Worm (Caenorhabditis elegans) whole organism, L2 larva: ENCODE results near the gene nit-1.

Experiments
- F13H6.1 ChIP-seq: sonication (generic microtip); optimal IDR thresholded peaks from 2 replicates; lab custom pipeline; 2016; ENCODE audit warnings: missing genetic modification characterization, missing compliant biosample characterization
- R02D3.7 ChIP-seq: fragments of 150-350 bp; optimal IDR thresholded peaks from 2 replicates; lab custom pipeline; 2014; ENCODE audit warnings: missing biosample characterization, missing genetic modification characterization
- Y55F3AM.14 ChIP-seq: fragments of 200-800 bp; sonication (Bioruptor generic); optimal IDR thresholded peaks from 2 replicates; lab custom pipeline; 2018; ENCODE audit warnings: mild to moderate bottlenecking, missing genetic modification characterization, missing compliant biosample characterization
- alr-1 ChIP-seq: fragments of 150-350 bp; optimal IDR thresholded peaks from 2 replicates; lab custom pipeline; 2014; ENCODE audit warnings: missing biosample characterization, missing genetic modification characterization
- aly-2 ChIP-seq: fragments of 150-350 bp; optimal IDR thresholded peaks from 2 replicates; lab custom pipeline; 2014; ENCODE audit warnings: missing biosample characterization, missing genetic modification characterization
- ama-1 ChIP-seq: fragments of 150-350 bp; optimal IDR thresholded peaks from 2 replicates; lab custom pipeline; 2018; ENCODE audit warnings: inconsistent platforms
- blmp-1 ChIP-seq: sonication (generic microtip); optimal IDR thresholded peaks from 2 replicates; lab custom pipeline; 2017; ENCODE audit warnings: missing genetic modification characterization, mild to moderate bottlenecking, missing compliant biosample characterization, antibody characterized with exemption, moderate library complexity; ENCODE audit not compliant: insufficient read depth
- ceh-16 ChIP-seq: fragments of 150-350 bp; optimal IDR thresholded peaks from 2 replicates; lab custom pipeline; 2014; ENCODE audit warnings: missing biosample characterization, missing genetic modification characterization
- ceh-82 ChIP-seq: fragments of 150-350 bp; optimal IDR thresholded peaks from 2 replicates; lab custom pipeline; 2014; ENCODE audit warnings: missing biosample characterization, missing genetic modification characterization
- crh-2 ChIP-seq: sonication (generic microtip); optimal IDR thresholded peaks from 2 replicates; lab custom pipeline; 2017; ENCODE audit warnings: missing biosample characterization, missing genetic modification characterization
- dmd-4 ChIP-seq: sonication (generic microtip); optimal IDR thresholded peaks from 2 replicates; lab custom pipeline; 2017; ENCODE audit warnings: missing biosample characterization, missing genetic modification characterization
- egl-27 ChIP-seq: sonication (generic microtip); optimal IDR thresholded peaks from 3 replicates; lab custom pipeline; 2017; ENCODE audit warnings: missing biosample characterization, missing genetic modification reagents, missing genetic modification characterization
- elt-3 ChIP-seq: sonication (generic microtip); optimal IDR thresholded peaks from 2 replicates; lab custom pipeline; 2017; ENCODE audit warnings: missing biosample characterization, missing genetic modification characterization
- fos-1 ChIP-seq: fragments of 150-350 bp; optimal IDR thresholded peaks from 2 replicates; lab custom pipeline; 2014; ENCODE audit warnings: missing biosample characterization, missing genetic modification characterization
- lin-39 ChIP-seq: fragments of 150-350 bp; optimal IDR thresholded peaks from 2 replicates; lab custom pipeline; 2014; ENCODE audit warnings: missing biosample characterization, missing genetic modification reagents, missing genetic modification characterization
- mdl-1 ChIP-seq, 2 experiments: fragments of 150-350 bp in 1 of 2; sonication (generic microtip) in 1 of 2; optimal IDR thresholded peaks; 2 replicates each; lab custom pipeline; 2017; ENCODE audit warnings: missing biosample characterization in 2 of 2, missing genetic modification characterization in 2 of 2
- nhr-10 ChIP-seq: sonication (generic microtip); optimal IDR thresholded peaks from 2 replicates; lab custom pipeline; 2017; ENCODE audit warnings: missing biosample characterization, missing genetic modification characterization
- nhr-12 ChIP-seq: fragments of 150-350 bp; optimal IDR thresholded peaks from 2 replicates; lab custom pipeline; 2014; ENCODE audit warnings: missing biosample characterization, missing genetic modification characterization
- nhr-129 ChIP-seq: fragments of 150-350 bp; optimal IDR thresholded peaks from 2 replicates; lab custom pipeline; 2014; ENCODE audit warnings: missing biosample characterization, missing genetic modification characterization
- nhr-21 ChIP-seq: fragments of 150-350 bp; optimal IDR thresholded peaks from 2 replicates; lab custom pipeline; 2014; ENCODE audit warnings: missing biosample characterization, missing genetic modification characterization
- nhr-237 ChIP-seq: fragments of 150-350 bp; optimal IDR thresholded peaks from 2 replicates; lab custom pipeline; 2014; ENCODE audit warnings: missing biosample characterization, missing genetic modification characterization
- nhr-25 ChIP-seq: fragments of 150-350 bp; sonication (generic microtip); optimal IDR thresholded peaks from 3 replicates; lab custom pipeline; 2014; ENCODE audit warnings: missing biosample characterization, missing genetic modification characterization
- nhr-6 ChIP-seq: fragments of 150-350 bp; optimal IDR thresholded peaks from 2 replicates; lab custom pipeline; 2014; ENCODE audit warnings: missing biosample characterization, missing genetic modification characterization
- nhr-77 ChIP-seq: fragments of 150-350 bp; optimal IDR thresholded peaks from 2 replicates; lab custom pipeline; 2014; ENCODE audit warnings: missing biosample characterization, missing genetic modification characterization
- sma-3 ChIP-seq: sonication (generic microtip); optimal IDR thresholded peaks from 2 replicates; lab custom pipeline; 2016; ENCODE audit warnings: missing genetic modification reagents, missing genetic modification characterization, missing compliant biosample characterization
- sma-9 ChIP-seq, 2 experiments: fragments of 150-350 bp in 1 of 2; sonication (generic microtip) in 1 of 2; optimal IDR thresholded peaks; 2 replicates each; lab custom pipeline; 2014 to 2016; ENCODE audit warnings: missing genetic modification characterization in 2 of 2, mild to moderate bottlenecking in 1 of 2, missing biosample characterization in 1 of 2, missing compliant biosample characterization in 1 of 2, missing genetic modification reagents in 1 of 2, moderate library complexity in 1 of 2
- snpc-4 ChIP-seq: fragments of 150-350 bp; optimal IDR thresholded peaks from 2 replicates; lab custom pipeline; 2014; ENCODE audit warnings: missing biosample characterization, missing genetic modification characterization
- unc-39 ChIP-seq: fragments of 150-350 bp; optimal IDR thresholded peaks from 2 replicates; lab custom pipeline; 2014; ENCODE audit warnings: missing biosample characterization, missing genetic modification characterization
- unc-55 ChIP-seq: fragments of 150-350 bp; sonication (generic microtip); optimal IDR thresholded peaks from 3 replicates; lab custom pipeline; 2014; ENCODE audit warnings: missing biosample characterization, missing genetic modification reagents, missing genetic modification characterization
- ztf-11 ChIP-seq: sonication (generic microtip); optimal IDR thresholded peaks from 2 replicates; lab custom pipeline; 2017; ENCODE audit warnings: missing biosample characterization, missing genetic modification characterization

Gene nit-1

ce11 chrIII:3956293-3956692 lies 34.3 kb downstream of the nit-1 start, which contains the start of gene F37A8.5:
TSS of gene F37A8.5 (plus strand) at chrIII:3956624.
- TF ChIP-seq lin-39 (tag; lab: Kevin White, UChicago) = no peak
- TF ChIP-seq sma-3 (GFP tag; lab: Kevin White, UChicago) = no peak
- TF ChIP-seq dmd-4 (tag; lab: Kevin White, UChicago) = no peak
- no peak for TF ChIP-seq nhr-77 (tag; lab: Kevin White, UChicago)
- TF ChIP-seq nhr-129 (tag; lab: Kevin White, UChicago) = no peak
- TF ChIP-seq mdl-1 (tag; optimal IDR thresholded peaks at IDR 0.05; lab: Kevin White, UChicago) = no peak
- no peak for TF ChIP-seq aly-2 (tag; lab: Kevin White, UChicago)
- no peak for TF ChIP-seq F13H6.1
- no peak for TF ChIP-seq nhr-10 (tag; lab: Kevin White, UChicago)
- TF ChIP-seq egl-27 (tag; lab: Kevin White, UChicago) = no peak
- no peak for TF ChIP-seq alr-1
- TF ChIP-seq ceh-82 (tag; lab: Kevin White, UChicago) = no peak
- no peak for TF ChIP-seq elt-3 (tag; lab: Kevin White, UChicago)
- no peak for TF ChIP-seq unc-39 (tag; lab: Kevin White, UChicago)
- no peak for TF ChIP-seq R02D3.7 (tag; lab: Kevin White, UChicago)
- no peak for TF ChIP-seq ama-1 (lab: Kevin White, UChicago)
- TF ChIP-seq sma-9 (GFP tag; optimal IDR thresholded peaks at IDR 0.05; lab: Kevin White, UChicago) = no peak
- TF ChIP-seq sma-9 (tag; optimal IDR thresholded peaks at IDR 0.05; lab: Kevin White, UChicago) = no peak
- no peak for TF ChIP-seq nhr-6 (tag; lab: Kevin White, UChicago)
- TF ChIP-seq, all 48 proteins: peak for 0

- no peak for TF ChIP-seq unc-55
- peak; percentile 33 for TF ChIP-seq snpc-4
Observed at ce11 chrIII:3957119-3957739, 35.2 kb downstream of the nit-1 start.

ce11 chrIII:3957850-3958249 lies 35.8 kb downstream of the nit-1 start:
- TF ChIP-seq unc-55 (no peak), ceh-16 (tag; lab: Kevin White, UChicago) (no peak), mdl-1 (tag; optimal IDR thresholded peaks at IDR 0.05; lab: Kevin White, UChicago) (no peak), ama-1 (lab: Kevin White, UChicago) (peak; percentile 22)

- TF ChIP-seq snpc-4 = no peak
- TF ChIP-seq nhr-10 (tag; lab: Kevin White, UChicago) = no peak
- no peak for TF ChIP-seq nhr-12 (tag; lab: Kevin White, UChicago)
- no peak for TF ChIP-seq alr-1
- peak; percentile 84 for TF ChIP-seq blmp-1 (tag; lab: Kevin White, UChicago)
Observed at ce11 chrIII:3959206-3959605, 37.2 kb downstream of the nit-1 start.

DNA sequence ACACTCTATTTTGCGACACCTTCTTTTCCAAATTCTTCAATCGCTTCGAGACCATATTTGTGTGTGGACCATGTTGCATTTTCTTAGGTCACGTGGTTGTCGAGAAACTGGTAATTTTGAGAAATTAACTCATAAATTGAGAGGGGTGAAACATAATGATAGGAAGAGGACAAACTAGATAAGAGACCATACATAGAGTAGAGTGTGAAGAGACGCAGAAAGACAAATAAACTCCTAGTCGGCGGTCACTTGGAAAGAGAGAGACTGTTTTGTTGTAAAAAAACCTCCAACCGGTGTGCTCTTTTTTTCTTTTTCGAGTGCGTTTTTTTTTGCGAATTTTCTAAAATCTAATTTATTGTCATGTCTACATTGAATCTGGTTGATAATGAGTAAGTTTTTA lies 38.0 kb downstream of the nit-1 start, which contains the start of gene R10E9.3:
Gene R10E9.3 (plus strand): TSS at position 235 of the 400 bp plus-strand sequence.
- TF ChIP-seq ztf-11 (tag; lab: Kevin White, UChicago) (no peak), fos-1 (tag; lab: Kevin White, UChicago) (peak; percentile 46)
- TF ChIP-seq, all 48 proteins: peak for 1

ce11 chrIII:3964237-3964636 lies 42.2 kb downstream of the nit-1 start, which contains the start of gene R10E9.2:
TSS of gene R10E9.2 (minus strand) at chrIII:3964337.
- no peak for TF ChIP-seq crh-2 (tag; lab: Kevin White, UChicago)
- no peak for TF ChIP-seq dmd-4 (tag; lab: Kevin White, UChicago)
- no peak for TF ChIP-seq nhr-21 (tag; lab: Kevin White, UChicago)
- TF ChIP-seq Y55F3AM.14 (GFP tag; lab: Kevin White, UChicago) = no peak
- TF ChIP-seq sma-9 (GFP tag; optimal IDR thresholded peaks at IDR 0.05; lab: Kevin White, UChicago) = no peak
- no peak for TF ChIP-seq sma-9 (tag; optimal IDR thresholded peaks at IDR 0.05; lab: Kevin White, UChicago)
- TF ChIP-seq lin-39 (tag; lab: Kevin White, UChicago) = no peak
- TF ChIP-seq nhr-237 (tag; lab: Kevin White, UChicago) = no peak
- TF ChIP-seq nhr-25 (tag; lab: Kevin White, UChicago) = no peak
- TF ChIP-seq ztf-11 (tag; lab: Kevin White, UChicago) = no peak
- TF ChIP-seq, all 48 proteins: peak for 0
